Fruit fly (Drosophila melanogaster) whole organism, embryonic: ENCODE results near the gene Jupiter.

Experiments
- Atf3 ChIP-seq: fragments of 200-800 bp; sonication (Bioruptor generic); optimal IDR thresholded peaks from 3 replicates; lab custom pipeline; 2016; ENCODE audit warnings: missing biosample characterization, missing genetic modification characterization
- C15 ChIP-seq: fragments of 200-800 bp; sonication (Bioruptor generic); IDR thresholded peaks from 3 replicates; pipeline ENCODE4 v1.3.6; 2022; ENCODE audit warnings: missing biosample characterization, missing genetic modification characterization
- CG10209 ChIP-seq: fragments of 200-800 bp; sonication (Bioruptor generic); optimal IDR thresholded peaks from 3 replicates; lab custom pipeline; 2017; ENCODE audit warnings: missing biosample characterization, mild to moderate bottlenecking, missing genetic modification characterization, missing genetic modification reagents
- CG1024 ChIP-seq: fragments of 200-800 bp; sonication (Bioruptor generic); IDR thresholded peaks from 2 replicates; pipeline ENCODE4 v1.3.6; 2022; ENCODE audit warnings: missing biosample characterization, missing genetic modification characterization
- CG10321 ChIP-seq: fragments of 200-800 bp; sonication (Bioruptor generic); IDR thresholded peaks from 2 replicates; pipeline ENCODE4 v1.3.6; 2022; ENCODE audit warnings: missing biosample characterization, missing genetic modification characterization
- CG10654 ChIP-seq: fragments of 200-800 bp; sonication (Bioruptor generic); optimal IDR thresholded peaks from 2 replicates; lab custom pipeline; 2016; ENCODE audit warnings: missing biosample characterization, missing genetic modification characterization
- CG10959 ChIP-seq: fragments of 200-800 bp; sonication (Bioruptor generic); IDR thresholded peaks from 2 replicates; pipeline ENCODE4 v1.3.6; 2022; ENCODE audit warnings: missing biosample characterization, missing genetic modification characterization
- CG11085 ChIP-seq: fragments of 200-800 bp; sonication (Bioruptor generic); IDR thresholded peaks from 2 replicates; pipeline ENCODE4 v1.3.6; 2022; ENCODE audit warnings: missing biosample characterization, missing genetic modification characterization
- CG11456 ChIP-seq: fragments of 200-800 bp; sonication (Bioruptor generic); IDR thresholded peaks from 3 replicates; pipeline ENCODE4 v1.3.6; 2022; ENCODE audit warnings: missing biosample characterization, missing genetic modification characterization
- CG11560 ChIP-seq: fragments of 200-800 bp; sonication (Bioruptor generic); IDR thresholded peaks from 3 replicates; pipeline ENCODE4 v1.3.6; 2022; ENCODE audit warnings: missing biosample characterization, missing genetic modification characterization
- CG12744 ChIP-seq: fragments of 200-800 bp; sonication (Bioruptor generic); optimal IDR thresholded peaks from 2 replicates; lab custom pipeline; 2016; ENCODE audit warnings: missing biosample characterization, missing genetic modification characterization
- CG12769 ChIP-seq: fragments of 200-800 bp; sonication (Bioruptor generic); optimal IDR thresholded peaks from 2 replicates; lab custom pipeline; 2019; ENCODE audit warnings: missing biosample characterization, mild to moderate bottlenecking, missing genetic modification characterization, moderate library complexity
- CG14710 ChIP-seq: fragments of 200-800 bp; sonication (Bioruptor generic); optimal IDR thresholded peaks from 3 replicates; lab custom pipeline; 2019; ENCODE audit warnings: missing biosample characterization, mild to moderate bottlenecking, missing genetic modification characterization, moderate library complexity
- CG1603 ChIP-seq: fragments of 200-800 bp; sonication (Bioruptor generic); optimal IDR thresholded peaks from 2 replicates; lab custom pipeline; 2019; ENCODE audit warnings: missing biosample characterization, mild to moderate bottlenecking, missing genetic modification characterization, moderate library complexity
- CG17385 ChIP-seq: fragments of 200-800 bp; sonication (Bioruptor generic); optimal IDR thresholded peaks from 3 replicates; lab custom pipeline; 2018; ENCODE audit warnings: missing biosample characterization, mild to moderate bottlenecking, missing genetic modification characterization
- CG18262 ChIP-seq: fragments of 200-800 bp; optimal IDR thresholded peaks from 3 replicates; lab custom pipeline; 2019; ENCODE audit warnings: missing biosample characterization, mild to moderate bottlenecking, missing genetic modification characterization, moderate library complexity
- CG18619 ChIP-seq: fragments of 200-800 bp; sonication (Bioruptor generic); optimal IDR thresholded peaks from 3 replicates; lab custom pipeline; 2017; ENCODE audit warnings: missing biosample characterization, mild to moderate bottlenecking, missing genetic modification characterization
- CG31388 ChIP-seq: fragments of 200-800 bp; sonication (Bioruptor generic); optimal IDR thresholded peaks from 2 replicates; lab custom pipeline; 2016; ENCODE audit warnings: missing biosample characterization, missing genetic modification characterization
- CG32532 ChIP-seq: fragments of 200-800 bp; sonication (Bioruptor generic); IDR thresholded peaks from 2 replicates; pipeline ENCODE4 v1.3.6; 2022; ENCODE audit warnings: missing biosample characterization, missing genetic modification characterization
- CG32767 ChIP-seq: fragments of 200-800 bp; sonication (Bioruptor generic); IDR thresholded peaks from 2 replicates; pipeline ENCODE4 v1.3.6; 2022; ENCODE audit warnings: missing biosample characterization, missing genetic modification characterization
- CG3407 ChIP-seq: fragments of 200-800 bp; sonication (Bioruptor generic); optimal IDR thresholded peaks from 2 replicates; lab custom pipeline; 2018; ENCODE audit warnings: missing biosample characterization, mild to moderate bottlenecking, missing genetic modification characterization
- CG6683 ChIP-seq: fragments of 200-800 bp; sonication (Bioruptor generic); optimal IDR thresholded peaks from 2 replicates; lab custom pipeline; 2017; ENCODE audit warnings: missing biosample characterization, mild to moderate bottlenecking, missing genetic modification characterization, missing genetic modification reagents
- CG7928 ChIP-seq: fragments of 200-800 bp; sonication (Bioruptor generic); optimal IDR thresholded peaks from 2 replicates; lab custom pipeline; 2017; ENCODE audit warnings: missing biosample characterization, mild to moderate bottlenecking, missing genetic modification characterization
- CoRest ChIP-seq: fragments of 200-800 bp; sonication (Bioruptor generic); optimal IDR thresholded peaks from 3 replicates; lab custom pipeline; 2018; ENCODE audit warnings: missing biosample characterization, mild to moderate bottlenecking, missing genetic modification characterization, moderate library complexity
- Dref ChIP-seq: fragments of 200-800 bp; sonication (Bioruptor generic); IDR thresholded peaks from 2 replicates; pipeline ENCODE4 v1.3.6; 2022; ENCODE audit warnings: missing biosample characterization, missing genetic modification characterization
- Fer1 ChIP-seq: fragments of 200-800 bp; sonication (Bioruptor generic); optimal IDR thresholded peaks from 2 replicates; lab custom pipeline; 2017; ENCODE audit warnings: missing biosample characterization, mild to moderate bottlenecking, missing genetic modification characterization
- H15 ChIP-seq: fragments of 200-800 bp; sonication (Bioruptor generic); IDR thresholded peaks from 3 replicates; pipeline ENCODE4 v1.3.6; 2022; ENCODE audit warnings: missing biosample characterization, missing genetic modification characterization
- HmgD ChIP-seq: fragments of 200-800 bp; sonication (Bioruptor generic); optimal IDR thresholded peaks from 3 replicates; lab custom pipeline; 2016; ENCODE audit warnings: missing biosample characterization, missing genetic modification characterization
- Meics ChIP-seq: fragments of 200-800 bp; sonication (Bioruptor generic); optimal IDR thresholded peaks from 2 replicates; lab custom pipeline; 2017; ENCODE audit warnings: missing biosample characterization, mild to moderate bottlenecking, missing genetic modification characterization
- NFAT ChIP-seq: fragments of 200-800 bp; sonication (Bioruptor generic); IDR thresholded peaks from 2 replicates; pipeline ENCODE4 v1.3.6; 2022; ENCODE audit warnings: missing biosample characterization, missing genetic modification characterization
- Neu2 ChIP-seq: fragments of 200-800 bp; sonication (Bioruptor generic); optimal IDR thresholded peaks from 3 replicates; lab custom pipeline; 2016; ENCODE audit warnings: missing biosample characterization, missing genetic modification characterization, borderline replicate concordance
- Nf-YC ChIP-seq: fragments of 200-800 bp; optimal IDR thresholded peaks from 3 replicates; lab custom pipeline; 2019; ENCODE audit warnings: missing biosample characterization, mild to moderate bottlenecking, missing genetic modification characterization, moderate library complexity
- NfI ChIP-seq: fragments of 200-800 bp; sonication (Bioruptor generic); optimal IDR thresholded peaks from 3 replicates; lab custom pipeline; 2018; ENCODE audit warnings: missing biosample characterization, mild to moderate bottlenecking, missing genetic modification characterization, moderate library complexity
- br ChIP-seq: fragments of >200 bp; optimal IDR thresholded peaks from 2 replicates; lab custom pipeline; 2017
- bsh ChIP-seq, 2 experiments: fragments of 200-800 bp; sonication (Bioruptor generic); optimal IDR thresholded peaks; 2 replicates each; lab custom pipeline; 2017 to 2018; ENCODE audit warnings: mild to moderate bottlenecking in 2 of 2, missing biosample characterization in 2 of 2, missing genetic modification characterization in 2 of 2, moderate library complexity in 1 of 2
- chif ChIP-seq, 2 experiments: fragments of 200-800 bp; sonication (Bioruptor generic); optimal IDR thresholded peaks; 3 replicates each; lab custom pipeline; 2016; ENCODE audit warnings: missing biosample characterization in 2 of 2, missing genetic modification characterization in 2 of 2
- dm ChIP-seq: fragments of 200-800 bp; sonication (Bioruptor generic); optimal IDR thresholded peaks from 3 replicates; lab custom pipeline; 2016; ENCODE audit warnings: missing biosample characterization, missing genetic modification characterization
- dmrt99B ChIP-seq: fragments of 200-800 bp; sonication (Bioruptor generic); optimal IDR thresholded peaks from 2 replicates; lab custom pipeline; 2018; ENCODE audit warnings: missing biosample characterization, mild to moderate bottlenecking, missing genetic modification characterization, moderate library complexity
- en ChIP-seq: fragments of 200-800 bp; sonication (Bioruptor generic); optimal IDR thresholded peaks from 2 replicates; lab custom pipeline; 2016; ENCODE audit warnings: missing biosample characterization, missing genetic modification characterization
- fru ChIP-seq: fragments of >200 bp; optimal IDR thresholded peaks from 2 replicates; lab custom pipeline; 2017
- gem ChIP-seq: fragments of 200-800 bp; sonication (Bioruptor generic); optimal IDR thresholded peaks from 2 replicates; lab custom pipeline; 2019; ENCODE audit warnings: missing biosample characterization, mild to moderate bottlenecking, missing genetic modification characterization, moderate library complexity
- grn ChIP-seq: fragments of 200-800 bp; sonication (Bioruptor generic); optimal IDR thresholded peaks from 3 replicates; lab custom pipeline; 2017; ENCODE audit warnings: missing biosample characterization, missing genetic modification characterization
- gsb ChIP-seq: fragments of 200-800 bp; sonication (Bioruptor generic); IDR thresholded peaks from 2 replicates; pipeline ENCODE4 v1.3.6; 2022; ENCODE audit warnings: missing biosample characterization, missing genetic modification characterization
- kay ChIP-seq: fragments of 200-800 bp; sonication (Bioruptor generic); optimal IDR thresholded peaks from 2 replicates; lab custom pipeline; 2016; ENCODE audit warnings: missing biosample characterization, missing genetic modification characterization
- lab ChIP-seq: fragments of 200-800 bp; sonication (Bioruptor generic); optimal IDR thresholded peaks from 3 replicates; lab custom pipeline; 2017; ENCODE audit warnings: missing biosample characterization, missing genetic modification characterization, mild to moderate bottlenecking, moderate library complexity, missing genetic modification reagents
- lmd ChIP-seq: fragments of 200-800 bp; sonication (Bioruptor generic); IDR thresholded peaks from 2 replicates; pipeline ENCODE4 v1.3.6; 2022; ENCODE audit warnings: missing biosample characterization, missing genetic modification characterization
- pnt ChIP-seq: fragments of 200-800 bp; sonication (Bioruptor generic); optimal IDR thresholded peaks from 3 replicates; lab custom pipeline; 2016; ENCODE audit warnings: missing biosample characterization, missing genetic modification characterization
- sc ChIP-seq, 3 experiments: fragments of >200 bp in 2 of 3; fragments of 200-800 bp in 1 of 3; sonication (Bioruptor generic) in 1 of 3; optimal IDR thresholded peaks; 2 replicates in 2 of 3; 3 replicates in 1 of 3; lab custom pipeline; 2017; ENCODE audit warnings: mild to moderate bottlenecking in 1 of 3, missing biosample characterization in 1 of 3, missing genetic modification characterization in 1 of 3, missing genetic modification reagents in 1 of 3
- sd ChIP-seq: fragments of 200-800 bp; sonication (Bioruptor generic); optimal IDR thresholded peaks from 3 replicates; lab custom pipeline; 2018; ENCODE audit warnings: missing biosample characterization, mild to moderate bottlenecking, missing genetic modification characterization, moderate library complexity
- sob ChIP-seq: fragments of 200-800 bp; sonication (Bioruptor generic); IDR thresholded peaks from 2 replicates; pipeline ENCODE4 v1.3.6; 2022; ENCODE audit warnings: missing biosample characterization, missing genetic modification characterization
- sr ChIP-seq: fragments of 200-800 bp; sonication (Bioruptor generic); IDR thresholded peaks from 3 replicates; pipeline ENCODE4 v1.3.6; 2022; ENCODE audit warnings: missing biosample characterization, missing genetic modification characterization
- wor ChIP-seq: fragments of 200-800 bp; sonication (Bioruptor generic); IDR thresholded peaks from 2 replicates; pipeline ENCODE4 v1.3.6; 2022; ENCODE audit warnings: missing biosample characterization, missing genetic modification characterization

Jupiter gene

dm6 chr3R:11589764-11590358 lies 29.8 kb downstream of the Jupiter start, which contains the start of gene CG6791 (continued):
- no peak for TF ChIP-seq CG18262 (tag; lab: Kevin White, UChicago)
- no peak for TF ChIP-seq chif (GFP tag; optimal IDR thresholded peaks at IDR 0.05; lab: Kevin White, UChicago)
- no peak for TF ChIP-seq NFAT
- TF ChIP-seq CG10959 (GFP tag; lab: Robert Waterston, UW): no peak
- TF ChIP-seq CG10321: no peak
- TF ChIP-seq CG12744 (GFP tag; lab: Kevin White, UChicago): no peak
- TF ChIP-seq br (lab: Kevin White, UChicago): no peak
- no peak for TF ChIP-seq CG11456
- no peak for TF ChIP-seq CG31388 (GFP tag; lab: Kevin White, UChicago)
- TF ChIP-seq bsh (GFP tag; optimal IDR thresholded peaks at IDR 0.05; lab: Kevin White, UChicago): no peak
- TF ChIP-seq CG1603: no peak
- no peak for TF ChIP-seq Meics (GFP tag; lab: Kevin White, UChicago)
- TF ChIP-seq lmd (GFP tag; lab: Robert Waterston, UW): no peak
- TF ChIP-seq CG18619: no peak
- TF ChIP-seq CG32532: no peak
- TF ChIP-seq CG14710 (tag; lab: Kevin White, UChicago): peak; percentile 41
- TF ChIP-seq dmrt99B (tag; lab: Kevin White, UChicago): no peak
- TF ChIP-seq HmgD: no peak
- peak; percentile 18 for TF ChIP-seq CG6683 (GFP tag; lab: Kevin White, UChicago)
- no peak for TF ChIP-seq Atf3 (GFP tag; lab: Kevin White, UChicago)
- no peak for TF ChIP-seq sc (optimal IDR thresholded peaks at IDR 0.05; lab: Kevin White, UChicago)
- TF ChIP-seq sc (GFP tag; optimal IDR thresholded peaks at IDR 0.05; lab: Kevin White, UChicago): no peak
- TF ChIP-seq CG10209 (GFP tag; lab: Kevin White, UChicago): no peak
- no peak for TF ChIP-seq sd (tag; lab: Kevin White, UChicago)
- no peak for TF ChIP-seq gem (tag; lab: Kevin White, UChicago)
- TF ChIP-seq CG11085 (GFP tag; lab: Robert Waterston, UW): no peak
- no peak for TF ChIP-seq pnt
- TF ChIP-seq CG10654 (GFP tag; lab: Kevin White, UChicago): no peak
- no peak for TF ChIP-seq sob
- no peak for TF ChIP-seq C15 (GFP tag; lab: Robert Waterston, UW)
- TF ChIP-seq CG32767: no peak
- TF ChIP-seq NfI: no peak
- TF ChIP-seq CG17385 (GFP tag; lab: Kevin White, UChicago): no peak
- no peak for TF ChIP-seq en (GFP tag; lab: Kevin White, UChicago)
- TF ChIP-seq lab (GFP tag; lab: Kevin White, UChicago): no peak
- TF ChIP-seq CG11560 (tag; lab: Robert Waterston, UW): no peak
- TF ChIP-seq Neu2 (GFP tag; lab: Kevin White, UChicago): no peak
- TF ChIP-seq sr (GFP tag; lab: Robert Waterston, UW): no peak
- no peak for TF ChIP-seq grn (GFP tag; lab: Kevin White, UChicago)
- TF ChIP-seq fru (lab: Kevin White, UChicago): no peak
- TF ChIP-seq Nf-YC: no peak
- peak; percentile 96 for TF ChIP-seq Dref (GFP tag; lab: Robert Waterston, UW)
- no peak for TF ChIP-seq Fer1 (GFP tag; lab: Kevin White, UChicago)
- TF ChIP-seq dm: no peak
- TF ChIP-seq CG3407 (GFP tag; lab: Kevin White, UChicago): no peak
- TF ChIP-seq CoRest (tag; lab: Kevin White, UChicago): no peak
- TF ChIP-seq CG12769 (tag; lab: Kevin White, UChicago): no peak
- TF ChIP-seq CG7928 (GFP tag; lab: Kevin White, UChicago): no peak
- TF ChIP-seq CG1024 (GFP tag; lab: Robert Waterston, UW): no peak
- no peak for TF ChIP-seq H15 (GFP tag; lab: Robert Waterston, UW)
- TF ChIP-seq gsb: no peak
- no peak for TF ChIP-seq wor (GFP tag; lab: Robert Waterston, UW)
- no peak for TF ChIP-seq kay (GFP tag; lab: Kevin White, UChicago)
